Worm (Caenorhabditis elegans) whole organism, early embryonic: Measurements from ENCODE around the gene coa-7.

Experiments
- B0310.2 ChIP-seq: sonication (generic microtip); optimal IDR thresholded peaks from 2 replicates; lab custom pipeline; 2016; ENCODE audit warnings: mild to moderate bottlenecking, missing genetic modification characterization, missing compliant biosample characterization
- F13C5.2 ChIP-seq: sonication (generic microtip); optimal IDR thresholded peaks from 2 replicates; lab custom pipeline; 2017; ENCODE audit warnings: mild to moderate bottlenecking, missing genetic modification characterization, inconsistent platforms, missing compliant biosample characterization
- aly-1 ChIP-seq: sonication (generic microtip); optimal IDR thresholded peaks from 2 replicates; lab custom pipeline; 2016; ENCODE audit warnings: missing genetic modification characterization, missing compliant biosample characterization
- ama-1 ChIP-seq: fragments of 150-350 bp; optimal IDR thresholded peaks from 2 replicates; lab custom pipeline; 2014
- ceh-13 ChIP-seq: fragments of 200-800 bp; sonication (Bioruptor generic); optimal IDR thresholded peaks from 2 replicates; lab custom pipeline; 2018; ENCODE audit warnings: mild to moderate bottlenecking, missing genetic modification characterization, missing compliant biosample characterization
- ceh-36 ChIP-seq: sonication (generic microtip); optimal IDR thresholded peaks from 2 replicates; lab custom pipeline; 2016; ENCODE audit warnings: missing genetic modification characterization, inconsistent platforms, missing compliant biosample characterization
- ets-7 ChIP-seq: sonication (generic microtip); optimal IDR thresholded peaks from 2 replicates; lab custom pipeline; 2016; ENCODE audit warnings: missing genotype, missing genetic modification characterization, missing compliant biosample characterization
- flt-1 ChIP-seq: fragments of 200-800 bp; sonication (Bioruptor generic); IDR thresholded peaks from 2 replicates; pipeline ENCODE4 v1.3.6; 2022; ENCODE audit warnings: missing genetic modification characterization, missing compliant biosample characterization
- hmbx-1 ChIP-seq: sonication (generic microtip); optimal IDR thresholded peaks from 2 replicates; lab custom pipeline; 2016; ENCODE audit warnings: mild to moderate bottlenecking, missing genetic modification characterization, missing compliant biosample characterization
- hmg-4 ChIP-seq: fragments of 200-800 bp; sonication (Bioruptor generic); optimal IDR thresholded peaks from 2 replicates; lab custom pipeline; 2018; ENCODE audit warnings: mild to moderate bottlenecking, missing genetic modification characterization, missing compliant biosample characterization
- hnd-1 ChIP-seq: sonication (generic microtip); optimal IDR thresholded peaks from 2 replicates; lab custom pipeline; 2016; ENCODE audit warnings: missing genetic modification characterization, missing compliant biosample characterization
- pes-1 ChIP-seq: fragments of 200-800 bp; sonication (Bioruptor generic); IDR thresholded peaks from 2 replicates; pipeline ENCODE4 v1.3.6; 2022; ENCODE audit warnings: missing genetic modification reagents, missing genetic modification characterization, missing compliant biosample characterization
- scrt-1 ChIP-seq: fragments of 200-800 bp; sonication (Bioruptor generic); IDR thresholded peaks from 2 replicates; pipeline ENCODE4 v1.3.6; 2022; ENCODE audit warnings: missing genetic modification characterization, missing compliant biosample characterization
- sea-1 ChIP-seq: fragments of 200-800 bp; sonication (Bioruptor generic); conservative IDR thresholded peaks from 2 replicates; pipeline ENCODE4 v1.3.6; 2022; ENCODE audit warnings: missing genetic modification characterization, missing compliant biosample characterization
- tbx-11 ChIP-seq: fragments of 200-800 bp; sonication (Bioruptor generic); IDR thresholded peaks from 2 replicates; pipeline ENCODE4 v1.3.6; 2022; ENCODE audit warnings: missing genetic modification characterization, missing compliant biosample characterization
- tbx-37 ChIP-seq: fragments of 200-800 bp; sonication (Bioruptor generic); conservative IDR thresholded peaks from 2 replicates; pipeline ENCODE4 v1.3.6; 2022; ENCODE audit warnings: missing genetic modification reagents, missing genetic modification characterization, missing compliant biosample characterization
- tra-4 ChIP-seq: sonication (generic microtip); optimal IDR thresholded peaks from 2 replicates; lab custom pipeline; 2017; ENCODE audit warnings: missing genetic modification characterization, missing compliant biosample characterization

The coa-7 gene

DNA sequence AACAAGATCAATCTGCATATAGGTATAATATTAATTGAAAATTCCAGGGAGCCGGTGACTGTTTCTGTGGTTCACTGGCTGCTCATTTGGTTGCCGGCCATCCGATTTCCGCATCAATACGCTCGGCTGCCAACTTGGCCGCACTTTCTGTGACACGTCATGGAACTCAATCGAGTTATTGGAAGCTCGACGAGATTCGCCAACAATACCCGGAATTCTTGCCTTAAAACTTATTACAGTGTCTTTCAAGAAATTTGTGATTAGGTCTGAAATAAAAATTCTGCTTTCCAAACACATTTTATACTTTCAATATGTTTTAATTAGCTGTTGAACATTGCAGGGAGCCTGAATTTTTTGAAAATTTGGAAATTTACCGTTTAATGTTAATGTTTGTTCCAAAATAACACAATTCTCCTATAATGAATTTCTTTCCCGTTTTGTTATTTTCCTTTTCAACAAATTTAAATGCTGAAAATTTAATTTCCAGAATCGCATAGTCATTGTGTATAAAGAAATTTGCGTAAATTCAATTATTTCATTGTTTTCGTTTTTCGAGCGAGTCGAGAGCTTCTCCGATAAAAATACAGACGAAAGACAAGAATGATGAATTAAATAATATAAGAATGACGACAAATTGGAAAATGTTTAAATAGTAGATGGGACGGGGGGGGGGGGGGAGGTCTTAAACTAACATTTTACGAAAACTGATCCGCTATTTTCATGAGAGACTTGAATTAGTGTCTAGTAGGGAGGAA lies 36.7 kb downstream of the coa-7 start:
- TF ChIP-seq ets-7 (no peak), ceh-13 (GFP tag; lab: Kevin White, UChicago) (no peak), ceh-36 (tag; lab: Kevin White, UChicago) (peak; percentile 9)

DNA sequence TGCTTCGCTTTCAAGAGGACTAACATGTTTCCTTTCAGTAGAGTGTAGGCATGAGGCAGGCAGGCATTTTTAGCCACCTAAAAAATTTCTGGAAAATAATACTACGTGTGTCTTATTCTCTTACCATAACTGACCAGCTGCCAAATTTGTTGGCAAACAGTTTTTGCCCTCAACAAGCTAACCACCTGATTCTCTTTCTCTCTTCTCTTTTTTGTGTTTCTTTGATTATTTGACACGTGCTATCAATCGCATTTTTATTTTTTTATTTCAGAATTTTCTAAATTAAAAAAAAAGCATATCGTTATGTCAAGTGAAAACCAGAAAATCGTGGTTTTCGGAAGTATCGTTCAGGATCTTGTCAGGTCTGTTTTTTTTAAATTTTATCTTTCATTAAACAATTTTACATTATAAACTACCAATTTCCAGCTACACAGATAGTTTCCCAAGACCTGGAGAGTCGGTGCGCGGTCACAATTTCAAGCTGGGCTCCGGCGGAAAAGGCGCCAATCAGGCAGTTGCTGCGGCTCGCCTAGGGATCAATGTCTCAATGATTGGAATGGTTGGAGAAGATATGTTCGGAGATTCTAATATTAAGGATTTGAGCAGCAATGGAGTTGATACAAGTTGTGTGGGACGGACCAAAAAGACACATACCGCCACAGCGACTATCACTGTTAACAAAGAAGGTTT lies 38.8 kb downstream of the coa-7 start, which contains the start of gene F07A11.5:
Gene F07A11.5, plus strand, starts transcription at position 267 of the 690 bp plus-strand sequence.
- TF ChIP-seq ets-7 (no peak), ceh-36 (tag; lab: Kevin White, UChicago) (no peak), B0310.2 (tag; lab: Kevin White, UChicago) (no peak), pes-1 (GFP tag; lab: Robert Waterston, UW) (no peak), F13C5.2 (tag; lab: Kevin White, UChicago) (no peak), ceh-13 (GFP tag; lab: Kevin White, UChicago) (no peak), tbx-37 (GFP tag; lab: Robert Waterston, UW) (no peak), hmg-4 (GFP tag; lab: Kevin White, UChicago) (no peak), aly-1 (tag; lab: Kevin White, UChicago) (no peak), hnd-1 (tag; lab: Kevin White, UChicago) (no peak), tbx-11 (GFP tag; lab: Robert Waterston, UW) (no peak), hmbx-1 (tag; lab: Kevin White, UChicago) (no peak), flt-1 (GFP tag; lab: Robert Waterston, UW) (no peak), tra-4 (no peak), scrt-1 (GFP tag; lab: Robert Waterston, UW) (no peak)

DNA sequence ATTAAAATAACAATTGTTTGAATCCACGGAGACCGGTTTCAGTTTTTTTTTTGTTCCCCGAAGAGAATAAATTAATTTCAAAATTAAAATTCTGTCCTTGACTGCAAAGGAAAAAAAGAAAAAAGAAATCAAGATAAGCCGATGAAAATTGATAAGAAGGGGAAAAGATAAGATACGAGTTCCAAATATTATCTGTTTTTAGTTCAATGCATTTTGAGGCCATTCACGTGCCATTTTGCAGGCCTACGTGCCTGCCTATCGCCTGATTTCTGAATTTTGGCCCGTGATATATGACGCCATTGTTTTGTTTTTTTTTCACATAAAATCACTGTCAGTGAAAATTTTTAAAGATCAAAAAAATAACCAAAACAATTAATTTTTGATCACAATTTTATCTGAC lies 39.5 kb downstream of the coa-7 start:
- TF ChIP-seq hmbx-1 (tag; lab: Kevin White, UChicago), result no peak
- TF ChIP-seq sea-1 (GFP tag; lab: Robert Waterston, UW), result no peak
- no peak for TF ChIP-seq flt-1 (GFP tag; lab: Robert Waterston, UW)
- TF ChIP-seq hmg-4 (GFP tag; lab: Kevin White, UChicago), result no peak
- no peak for TF ChIP-seq aly-1 (tag; lab: Kevin White, UChicago)

DNA sequence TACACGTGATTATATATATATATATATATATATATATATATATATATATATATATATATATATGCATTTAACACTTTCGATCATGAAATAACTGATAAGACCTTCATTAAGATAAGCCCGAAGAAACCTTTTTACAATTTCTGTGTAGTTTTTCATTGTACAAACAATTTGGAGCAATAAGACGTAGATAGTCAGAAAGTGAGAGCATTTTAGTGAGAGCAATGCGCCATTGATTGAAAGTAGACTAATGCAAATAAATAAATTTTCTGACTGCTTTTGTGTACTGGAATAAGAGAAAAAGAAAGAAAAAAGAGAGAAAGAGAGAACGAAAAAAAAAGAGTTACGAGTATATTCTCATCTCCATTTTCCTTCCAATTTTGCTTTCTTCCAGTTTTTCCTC lies 46.3 kb downstream of the coa-7 start:
- TF ChIP-seq B0310.2 (tag; lab: Kevin White, UChicago) (no peak), ceh-13 (GFP tag; lab: Kevin White, UChicago) (no peak), tbx-37 (GFP tag; lab: Robert Waterston, UW) (no peak), tbx-11 (GFP tag; lab: Robert Waterston, UW) (no peak), sea-1 (GFP tag; lab: Robert Waterston, UW) (no peak), hmg-4 (GFP tag; lab: Kevin White, UChicago) (no peak), ceh-36 (tag; lab: Kevin White, UChicago) (no peak), ets-7 (no peak), tra-4 (no peak), aly-1 (tag; lab: Kevin White, UChicago) (no peak), F13C5.2 (tag; lab: Kevin White, UChicago) (no peak), flt-1 (GFP tag; lab: Robert Waterston, UW) (no peak)

DNA sequence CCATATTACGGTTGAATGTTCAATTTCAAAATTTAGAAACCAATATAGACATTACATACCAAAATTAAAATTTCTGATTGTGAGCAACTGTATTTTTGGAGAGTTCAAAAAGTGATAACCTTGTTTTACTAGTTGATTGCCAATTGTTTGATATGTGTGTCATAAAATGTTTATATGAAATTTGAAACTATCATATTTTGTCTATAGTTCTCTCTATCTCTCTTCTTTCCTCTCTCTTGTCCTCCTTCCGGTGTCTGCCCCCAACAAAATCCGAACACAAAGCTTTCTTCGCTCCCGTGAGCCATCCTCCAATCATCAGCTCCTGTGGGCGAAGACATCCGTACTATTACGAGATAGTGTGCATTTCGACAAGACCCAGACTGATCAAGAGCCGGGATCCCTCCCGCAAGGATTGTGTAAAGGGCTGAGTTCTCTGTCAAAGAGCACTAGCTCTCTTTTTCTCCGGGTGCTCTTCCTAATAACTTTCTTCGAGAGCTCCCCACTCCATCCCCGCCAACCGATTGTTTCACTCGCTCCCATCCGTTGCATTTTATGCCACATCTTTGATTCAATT lies 48.5 kb downstream of the coa-7 start:
- TF ChIP-seq ceh-36 (tag; lab: Kevin White, UChicago) (no peak), tra-4 (no peak), tbx-37 (GFP tag; lab: Robert Waterston, UW) (no peak), sea-1 (GFP tag; lab: Robert Waterston, UW) (no peak), hmg-4 (GFP tag; lab: Kevin White, UChicago) (no peak), ceh-13 (GFP tag; lab: Kevin White, UChicago) (no peak), ets-7 (no peak), hnd-1 (tag; lab: Kevin White, UChicago) (no peak), ama-1 (no peak), aly-1 (tag; lab: Kevin White, UChicago) (no peak), pes-1 (GFP tag; lab: Robert Waterston, UW) (no peak), B0310.2 (tag; lab: Kevin White, UChicago) (no peak), tbx-11 (GFP tag; lab: Robert Waterston, UW) (no peak), scrt-1 (GFP tag; lab: Robert Waterston, UW) (no peak)

DNA sequence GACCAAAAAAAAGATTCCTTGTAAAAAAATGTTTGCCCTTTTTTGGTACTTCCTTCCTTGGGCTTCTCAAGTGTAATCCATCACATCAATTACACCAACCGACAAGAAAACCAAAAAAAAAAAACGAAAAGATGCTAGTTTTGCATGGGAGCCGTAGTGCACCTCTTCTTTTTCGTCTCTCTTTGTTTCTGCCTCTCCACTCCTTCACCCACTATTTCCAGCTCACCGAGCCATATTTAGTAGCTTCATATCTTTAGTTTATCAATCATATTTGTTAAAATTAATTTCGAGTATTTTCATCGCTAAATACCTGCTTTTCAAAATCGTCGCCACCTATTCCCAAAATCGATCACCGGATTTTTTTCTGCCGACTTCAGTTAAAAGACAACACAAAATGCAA lies 50.2 kb downstream of the coa-7 start, which contains the start of gene F07A11.4:
Gene F07A11.4, plus strand, starts transcription at position 301 of the 400 bp plus-strand sequence.
- TF ChIP-seq B0310.2 (tag; lab: Kevin White, UChicago) (no peak), hmg-4 (GFP tag; lab: Kevin White, UChicago) (no peak), tra-4 (no peak), pes-1 (GFP tag; lab: Robert Waterston, UW) (no peak), ets-7 (no peak), flt-1 (GFP tag; lab: Robert Waterston, UW) (no peak), ceh-13 (GFP tag; lab: Kevin White, UChicago) (no peak), tbx-11 (GFP tag; lab: Robert Waterston, UW) (no peak), tbx-37 (GFP tag; lab: Robert Waterston, UW) (no peak), sea-1 (GFP tag; lab: Robert Waterston, UW) (no peak), scrt-1 (GFP tag; lab: Robert Waterston, UW) (no peak), F13C5.2 (tag; lab: Kevin White, UChicago) (no peak), ama-1 (no peak), aly-1 (tag; lab: Kevin White, UChicago) (no peak), hnd-1 (tag; lab: Kevin White, UChicago) (no peak), hmbx-1 (tag; lab: Kevin White, UChicago) (no peak), ceh-36 (tag; lab: Kevin White, UChicago) (no peak)
